Worm (Caenorhabditis elegans): ENCODE measurements around the gene clc-29.

DNA sequence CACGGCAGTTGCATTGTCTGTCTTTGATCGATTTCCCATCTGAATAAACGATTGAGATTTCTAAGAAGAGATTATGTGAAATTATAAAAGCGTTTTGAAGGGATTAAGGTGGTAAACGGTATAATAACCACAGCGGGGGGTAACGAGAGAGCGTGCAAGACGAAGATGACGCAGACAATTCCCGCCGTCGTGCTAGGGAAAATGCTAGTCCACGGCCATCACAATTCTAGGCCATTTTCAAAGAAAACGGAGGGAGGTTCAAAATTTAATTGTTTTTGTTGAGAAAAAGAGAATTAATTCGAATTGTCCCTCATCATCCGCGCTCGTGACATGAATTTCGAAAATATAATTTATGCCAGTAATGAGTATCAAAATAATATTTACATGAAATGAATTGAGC, 28.6 kb downstream of the clc-29 start, which contains the start of gene F10E9.11:
- TF ChIP-seq him-1 (tag; optimal IDR thresholded peaks at IDR 0.05) (no peak), dao-5 (tag; optimal IDR thresholded peaks at IDR 0.05) (no peak)

Data from whole organism, L4/young adult.